Worm (Caenorhabditis elegans) whole organism, L2 larva: ENCODE measurements around the gene K12H6.12.

Experiments used
- C34F6.9 ChIP-seq: fragments of 150-350 bp; optimal IDR thresholded peaks from 2 replicates; lab custom pipeline; 2014; ENCODE audit warnings: missing biosample characterization, missing genetic modification characterization
- F13H6.1 ChIP-seq: sonication (generic microtip); optimal IDR thresholded peaks from 2 replicates; lab custom pipeline; 2016; ENCODE audit warnings: missing genetic modification characterization, missing compliant biosample characterization
- Y55F3AM.14 ChIP-seq: fragments of 200-800 bp; sonication (Bioruptor generic); optimal IDR thresholded peaks from 2 replicates; lab custom pipeline; 2018; ENCODE audit warnings: mild to moderate bottlenecking, missing genetic modification characterization, missing compliant biosample characterization
- ZK546.5 ChIP-seq: sonication (generic microtip); optimal IDR thresholded peaks from 2 replicates; lab custom pipeline; 2017; ENCODE audit warnings: missing biosample characterization, missing genetic modification characterization
- ama-1 ChIP-seq: fragments of 150-350 bp; optimal IDR thresholded peaks from 2 replicates; lab custom pipeline; 2018; ENCODE audit warnings: inconsistent platforms
- blmp-1 ChIP-seq: sonication (generic microtip); optimal IDR thresholded peaks from 2 replicates; lab custom pipeline; 2017; ENCODE audit warnings: missing genetic modification characterization, mild to moderate bottlenecking, missing compliant biosample characterization, antibody characterized with exemption, moderate library complexity; ENCODE audit not compliant: insufficient read depth
- ceh-16 ChIP-seq: fragments of 150-350 bp; optimal IDR thresholded peaks from 2 replicates; lab custom pipeline; 2014; ENCODE audit warnings: missing biosample characterization, missing genetic modification characterization
- ceh-82 ChIP-seq: fragments of 150-350 bp; optimal IDR thresholded peaks from 2 replicates; lab custom pipeline; 2014; ENCODE audit warnings: missing biosample characterization, missing genetic modification characterization
- crh-2 ChIP-seq: sonication (generic microtip); optimal IDR thresholded peaks from 2 replicates; lab custom pipeline; 2017; ENCODE audit warnings: missing biosample characterization, missing genetic modification characterization
- dmd-4 ChIP-seq: sonication (generic microtip); optimal IDR thresholded peaks from 2 replicates; lab custom pipeline; 2017; ENCODE audit warnings: missing biosample characterization, missing genetic modification characterization
- egl-27 ChIP-seq: sonication (generic microtip); optimal IDR thresholded peaks from 3 replicates; lab custom pipeline; 2017; ENCODE audit warnings: missing biosample characterization, missing genetic modification reagents, missing genetic modification characterization
- elt-1 ChIP-seq: fragments of 150-350 bp; optimal IDR thresholded peaks from 2 replicates; lab custom pipeline; 2014; ENCODE audit warnings: missing biosample characterization, missing genetic modification characterization
- elt-3 ChIP-seq: sonication (generic microtip); optimal IDR thresholded peaks from 2 replicates; lab custom pipeline; 2017; ENCODE audit warnings: missing biosample characterization, missing genetic modification characterization
- fos-1 ChIP-seq: fragments of 150-350 bp; optimal IDR thresholded peaks from 2 replicates; lab custom pipeline; 2014; ENCODE audit warnings: missing biosample characterization, missing genetic modification characterization
- lin-11 ChIP-seq: fragments of 150-350 bp; sonication (generic microtip); optimal IDR thresholded peaks from 2 replicates; lab custom pipeline; 2014; ENCODE audit warnings: missing biosample characterization, missing genetic modification characterization, inconsistent platforms, mixed read lengths
- lin-13 ChIP-seq: fragments of 150-350 bp; optimal IDR thresholded peaks from 2 replicates; lab custom pipeline; 2014; ENCODE audit warnings: missing biosample characterization, missing genetic modification reagents, missing genetic modification characterization
- lsy-2 ChIP-seq, 2 experiments: fragments of 150-350 bp in 1 of 2; sonication (generic microtip) in 1 of 2; optimal IDR thresholded peaks; 2 replicates each; lab custom pipeline; 2014 to 2017; ENCODE audit warnings: missing biosample characterization in 2 of 2, missing genetic modification characterization in 2 of 2
- mab-5 ChIP-seq: fragments of 150-350 bp; optimal IDR thresholded peaks from 2 replicates; lab custom pipeline; 2014; ENCODE audit warnings: missing biosample characterization, missing genetic modification characterization
- mbf-1 ChIP-seq: sonication (generic microtip); optimal IDR thresholded peaks from 2 replicates; lab custom pipeline; 2017; ENCODE audit warnings: missing biosample characterization, missing genetic modification characterization
- mdl-1 ChIP-seq, 2 experiments: fragments of 150-350 bp in 1 of 2; sonication (generic microtip) in 1 of 2; optimal IDR thresholded peaks; 2 replicates each; lab custom pipeline; 2017; ENCODE audit warnings: missing biosample characterization in 2 of 2, missing genetic modification characterization in 2 of 2
- nhr-11 ChIP-seq: fragments of 150-350 bp; optimal IDR thresholded peaks from 2 replicates; lab custom pipeline; 2014; ENCODE audit warnings: missing biosample characterization, missing genetic modification characterization
- nhr-12 ChIP-seq: fragments of 150-350 bp; optimal IDR thresholded peaks from 2 replicates; lab custom pipeline; 2014; ENCODE audit warnings: missing biosample characterization, missing genetic modification characterization
- nhr-129 ChIP-seq: fragments of 150-350 bp; optimal IDR thresholded peaks from 2 replicates; lab custom pipeline; 2014; ENCODE audit warnings: missing biosample characterization, missing genetic modification characterization
- nhr-21 ChIP-seq: fragments of 150-350 bp; optimal IDR thresholded peaks from 2 replicates; lab custom pipeline; 2014; ENCODE audit warnings: missing biosample characterization, missing genetic modification characterization
- nhr-237 ChIP-seq: fragments of 150-350 bp; optimal IDR thresholded peaks from 2 replicates; lab custom pipeline; 2014; ENCODE audit warnings: missing biosample characterization, missing genetic modification characterization
- nhr-25 ChIP-seq: fragments of 150-350 bp; sonication (generic microtip); optimal IDR thresholded peaks from 3 replicates; lab custom pipeline; 2014; ENCODE audit warnings: missing biosample characterization, missing genetic modification characterization
- nhr-6 ChIP-seq: fragments of 150-350 bp; optimal IDR thresholded peaks from 2 replicates; lab custom pipeline; 2014; ENCODE audit warnings: missing biosample characterization, missing genetic modification characterization
- nhr-77 ChIP-seq: fragments of 150-350 bp; optimal IDR thresholded peaks from 2 replicates; lab custom pipeline; 2014; ENCODE audit warnings: missing biosample characterization, missing genetic modification characterization
- peb-1 ChIP-seq: fragments of 150-350 bp; optimal IDR thresholded peaks from 2 replicates; lab custom pipeline; 2014; ENCODE audit warnings: missing biosample characterization, missing genetic modification characterization
- sem-4 ChIP-seq: fragments of 150-350 bp; optimal IDR thresholded peaks from 2 replicates; lab custom pipeline; 2014; ENCODE audit warnings: missing biosample characterization, missing genetic modification reagents, missing genetic modification characterization
- skn-1 ChIP-seq: sonication (generic microtip); optimal IDR thresholded peaks from 2 replicates; lab custom pipeline; 2017; ENCODE audit warnings: missing biosample characterization, missing genetic modification characterization
- sma-9 ChIP-seq, 2 experiments: fragments of 150-350 bp in 1 of 2; sonication (generic microtip) in 1 of 2; optimal IDR thresholded peaks; 2 replicates each; lab custom pipeline; 2014 to 2016; ENCODE audit warnings: missing genetic modification characterization in 2 of 2, mild to moderate bottlenecking in 1 of 2, missing biosample characterization in 1 of 2, missing compliant biosample characterization in 1 of 2, missing genetic modification reagents in 1 of 2, moderate library complexity in 1 of 2
- snpc-4 ChIP-seq: fragments of 150-350 bp; optimal IDR thresholded peaks from 2 replicates; lab custom pipeline; 2014; ENCODE audit warnings: missing biosample characterization, missing genetic modification characterization
- unc-55 ChIP-seq: fragments of 150-350 bp; sonication (generic microtip); optimal IDR thresholded peaks from 3 replicates; lab custom pipeline; 2014; ENCODE audit warnings: missing biosample characterization, missing genetic modification reagents, missing genetic modification characterization

Gene K12H6.12

DNA sequence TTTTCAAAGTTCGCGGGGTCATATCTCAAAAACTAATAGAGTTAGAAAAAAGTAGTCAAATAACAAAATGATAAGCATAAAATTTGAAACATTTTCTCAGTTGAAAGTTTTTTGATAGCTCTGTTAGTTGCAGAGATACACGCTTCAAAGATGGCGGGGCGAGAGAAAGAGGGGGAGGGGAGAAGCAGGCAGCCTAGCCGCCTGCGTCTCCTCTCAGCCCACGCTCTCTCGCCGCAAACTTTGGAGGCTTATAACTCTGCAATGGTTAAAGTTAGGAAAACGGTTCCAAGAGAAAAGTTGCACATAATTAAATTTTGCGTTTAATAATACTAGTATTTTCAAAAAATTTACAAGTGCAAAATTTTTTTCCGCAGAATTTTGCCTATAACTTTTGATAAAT is 6.2 kb upstream of the K12H6.12 start:
- TF ChIP-seq blmp-1 (tag; lab: Kevin White, UChicago) (no peak), snpc-4 (tag; lab: Kevin White, UChicago) (no peak), mbf-1 (tag; lab: Kevin White, UChicago) (no peak), nhr-6 (tag; lab: Kevin White, UChicago) (no peak), lin-13 (GFP tag; lab: Kevin White, UChicago) (peak; percentile 48), mab-5 (tag; lab: Kevin White, UChicago) (no peak)

DNA sequence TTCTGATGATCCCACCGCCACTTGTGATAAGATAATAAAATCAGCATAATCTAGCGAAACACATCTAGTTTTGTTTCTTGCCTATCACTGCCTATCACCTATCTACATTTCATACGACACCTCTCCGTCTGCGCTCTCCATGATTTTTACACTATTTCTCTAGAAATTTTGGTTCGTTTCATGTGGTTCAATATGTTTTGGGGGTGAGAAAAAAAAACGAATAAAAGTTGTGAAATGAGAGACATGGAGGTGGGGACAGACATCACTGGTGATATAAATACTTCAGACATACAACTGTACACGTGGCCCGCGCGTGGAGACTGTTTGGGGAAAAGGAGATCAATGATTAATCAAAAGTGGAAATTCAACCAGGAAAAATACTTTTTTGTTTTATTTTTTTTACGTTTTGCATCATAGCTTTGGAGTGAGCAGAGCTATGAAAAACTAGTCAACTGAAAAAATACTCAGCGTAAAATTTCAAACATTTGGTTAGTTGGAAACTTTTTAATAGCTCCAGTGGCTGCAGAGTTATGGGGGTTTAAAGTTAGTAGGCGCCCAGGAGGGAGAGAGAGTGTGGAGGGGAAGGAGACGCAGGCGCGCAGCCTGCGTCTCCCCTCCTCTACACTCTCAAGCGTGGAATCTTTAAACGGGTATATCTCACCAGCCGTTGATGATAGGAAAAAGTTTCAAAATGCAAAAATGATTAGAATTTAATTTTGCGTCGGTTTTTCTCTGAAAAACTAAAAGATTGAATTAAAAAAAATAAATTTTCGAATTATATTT is 5.0 kb upstream of the K12H6.12 start:
- peak; percentile 6 for TF ChIP-seq Y55F3AM.14 (GFP tag; lab: Kevin White, UChicago)
- peak; percentile 2 for TF ChIP-seq lin-13 (GFP tag; lab: Kevin White, UChicago)
- TF ChIP-seq mab-5 (tag; lab: Kevin White, UChicago), result no peak
- TF ChIP-seq dmd-4, result no peak
- TF ChIP-seq nhr-21 (tag; lab: Kevin White, UChicago), result peak; percentile 2
- TF ChIP-seq C34F6.9 (tag; lab: Kevin White, UChicago), result no peak
- no peak for TF ChIP-seq elt-3 (tag; lab: Kevin White, UChicago)
- peak; percentile 32 for TF ChIP-seq crh-2 (tag; lab: Kevin White, UChicago)
- peak; percentile 70 for TF ChIP-seq sma-9 (GFP tag; optimal IDR thresholded peaks at IDR 0.05; lab: Kevin White, UChicago)
- TF ChIP-seq sma-9 (tag; optimal IDR thresholded peaks at IDR 0.05; lab: Kevin White, UChicago), result no peak
- peak; percentile 5 for TF ChIP-seq egl-27 (tag; lab: Kevin White, UChicago)
- TF ChIP-seq ZK546.5 (tag; lab: Kevin White, UChicago), result no peak
- TF ChIP-seq nhr-237 (tag; lab: Kevin White, UChicago), result no peak
- TF ChIP-seq fos-1 (tag; lab: Kevin White, UChicago), result peak; percentile 60
- TF ChIP-seq, all 48 proteins: peak for 7

DNA sequence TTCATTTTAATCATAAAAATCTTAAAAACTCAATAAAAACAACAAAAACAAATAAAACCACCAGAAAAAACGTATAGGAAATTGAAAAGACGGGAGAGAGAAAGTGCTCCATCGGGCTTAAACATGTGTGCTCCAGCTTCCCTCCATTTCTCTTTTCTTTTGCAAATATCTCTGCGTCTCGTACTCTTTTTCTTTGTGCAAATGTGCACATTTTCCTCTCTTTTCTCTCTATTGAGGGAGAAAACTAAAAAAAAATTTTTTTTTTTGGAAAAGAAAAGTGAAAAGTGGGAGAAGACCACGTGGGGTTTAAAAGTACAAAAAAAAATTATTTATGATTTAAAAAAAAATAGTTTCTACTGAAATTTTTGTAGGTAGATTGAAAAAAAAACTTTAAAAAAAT is 3.7 kb upstream of the K12H6.12 start:
- TF ChIP-seq skn-1 (tag; lab: Kevin White, UChicago) (no peak), nhr-129 (tag; lab: Kevin White, UChicago) (peak; percentile 2), nhr-77 (no peak), elt-3 (tag; lab: Kevin White, UChicago) (no peak), crh-2 (tag; lab: Kevin White, UChicago) (no peak), lin-13 (GFP tag; lab: Kevin White, UChicago) (peak; percentile 13), egl-27 (tag; lab: Kevin White, UChicago) (no peak), mdl-1 (tag; optimal IDR thresholded peaks at IDR 0.05; lab: Kevin White, UChicago) (peak in 1 of 2 experiments; percentile 72), peb-1 (tag; lab: Kevin White, UChicago) (no peak), ceh-82 (tag; lab: Kevin White, UChicago) (no peak), blmp-1 (tag; lab: Kevin White, UChicago) (peak; percentile 12), unc-55 (GFP tag; lab: Kevin White, UChicago) (peak; percentile 78), lsy-2 (tag; optimal IDR thresholded peaks at IDR 0.05; lab: Kevin White, UChicago) (peak in 1 of 2 experiments; percentile 65), ama-1 (lab: Kevin White, UChicago) (no peak), C34F6.9 (tag; lab: Kevin White, UChicago) (peak; percentile 53), F13H6.1 (tag; lab: Kevin White, UChicago) (peak; percentile 38), dmd-4 (no peak), lin-11 (no peak), ceh-16 (tag; lab: Kevin White, UChicago) (no peak), elt-1 (no peak), sma-9 (GFP tag; optimal IDR thresholded peaks at IDR 0.05; lab: Kevin White, UChicago) (peak; percentile 52), sma-9 (tag; optimal IDR thresholded peaks at IDR 0.05; lab: Kevin White, UChicago) (no peak)

DNA sequence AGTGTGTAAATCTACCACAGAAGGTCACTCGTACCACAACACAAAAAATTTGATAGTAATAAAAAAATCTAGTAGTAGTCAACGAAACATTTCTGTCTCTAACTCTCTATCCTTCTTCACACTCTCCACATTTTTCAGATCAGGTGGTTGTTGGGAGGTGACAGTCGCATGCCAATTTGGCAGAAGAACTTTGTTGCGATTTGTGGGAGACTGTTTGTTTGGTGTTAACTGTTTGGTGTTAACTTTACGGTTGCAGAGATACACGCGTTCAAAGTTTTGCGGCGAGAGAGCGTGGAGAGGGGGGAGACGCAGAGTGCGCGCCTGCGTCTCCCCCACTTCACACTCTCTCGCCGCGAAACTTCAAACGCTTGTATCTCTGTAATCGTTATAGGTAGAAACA is 3.0 kb upstream of the K12H6.12 start:
- TF ChIP-seq nhr-129 (tag; lab: Kevin White, UChicago) (peak; percentile 21), mdl-1 (tag; optimal IDR thresholded peaks at IDR 0.05; lab: Kevin White, UChicago) (no peak), ZK546.5 (tag; lab: Kevin White, UChicago) (no peak), nhr-25 (tag; lab: Kevin White, UChicago) (peak; percentile 56)
- TF ChIP-seq, all 48 proteins: peak for 2

DNA sequence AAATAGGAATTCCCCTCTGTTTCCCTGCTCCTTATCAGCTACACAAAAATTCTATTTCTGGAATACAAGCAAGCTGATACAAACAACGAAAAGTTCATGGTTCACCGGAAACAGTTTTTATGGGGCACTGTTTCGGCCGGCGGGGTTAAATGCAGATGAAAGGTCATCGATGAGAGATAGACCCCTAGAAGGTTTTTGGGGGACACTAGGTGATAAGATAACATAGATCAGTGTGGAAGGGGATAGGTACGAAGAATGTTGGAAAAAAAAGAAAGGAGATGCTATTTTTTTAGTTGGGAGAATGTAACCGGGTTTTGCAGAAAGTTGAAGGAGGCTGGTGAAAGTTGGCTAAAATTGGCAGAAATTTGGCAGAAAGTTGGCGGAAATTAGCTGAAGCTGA is 2.4 kb upstream of the K12H6.12 start:
- no peak for TF ChIP-seq mdl-1 (tag; optimal IDR thresholded peaks at IDR 0.05; lab: Kevin White, UChicago)
- TF ChIP-seq sem-4 (tag; lab: Kevin White, UChicago), result no peak
- TF ChIP-seq nhr-12, result no peak
- no peak for TF ChIP-seq nhr-11 (tag; lab: Kevin White, UChicago)
- no peak for TF ChIP-seq lin-11
- TF ChIP-seq ama-1 (lab: Kevin White, UChicago), result no peak
